Fruit fly (Drosophila melanogaster): ENCODE data around the gene CG17298.
A peak's percentile ranks its signal among the peaks of the same experiment; 100 is the strongest.

CG17298 gene

DNA sequence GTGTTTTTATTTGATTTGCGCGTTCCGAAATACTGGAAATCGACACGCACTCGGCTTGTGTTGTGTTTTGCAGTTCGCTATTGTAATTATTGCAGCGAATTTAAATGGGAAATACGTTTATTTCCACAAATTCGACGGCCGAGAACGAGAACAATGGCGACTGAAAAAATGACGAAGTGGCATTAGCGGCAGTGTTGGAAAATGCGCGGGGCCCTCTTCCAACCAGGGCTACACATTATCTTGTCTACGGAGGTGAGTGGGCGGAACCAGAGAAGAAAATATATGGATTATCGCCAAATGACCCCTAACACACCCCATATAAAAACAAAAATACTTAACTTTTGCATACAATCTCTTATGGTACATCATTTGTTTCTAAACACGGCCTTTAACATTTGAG is 14.1 kb upstream of the CG17298 start, which contains the start of gene Rab1 (continued):
- TF ChIP-seq Mad (GFP tag; optimal IDR thresholded peaks at IDR 0.05) (peak; percentile 19), Bdp1 (GFP tag; optimal IDR thresholded peaks at IDR 0.05) (peak; percentile 36), CG7839 (tag; optimal IDR thresholded peaks at IDR 0.05) (peak; percentile 16), CG6765 (GFP tag; optimal IDR thresholded peaks at IDR 0.05) (peak; percentile 6), CG9437 (GFP tag; optimal IDR thresholded peaks at IDR 0.05) (peak; percentile 18), fd64A (GFP tag; optimal IDR thresholded peaks at IDR 0.05) (no peak), Vsx1 (GFP tag; optimal IDR thresholded peaks at IDR 0.05) (no peak), Hr3 (GFP tag; optimal IDR thresholded peaks at IDR 0.05) (no peak), Xbp1 (GFP tag; optimal IDR thresholded peaks at IDR 0.05) (peak; percentile 58), dysf (GFP tag; IDR thresholded peaks at IDR 0.05) (peak; percentile 24; the same call in 1 of the 3 replicates), tin (GFP tag; optimal IDR thresholded peaks at IDR 0.05) (peak; percentile 46), CG16863 (GFP tag; optimal IDR thresholded peaks at IDR 0.05) (no peak), hth (optimal IDR thresholded peaks at IDR 0.05) (no peak), tio (GFP tag; optimal IDR thresholded peaks at IDR 0.05) (no peak), fd3F (GFP tag; optimal IDR thresholded peaks at IDR 0.05) (peak; percentile 4), Hr78 (GFP tag; optimal IDR thresholded peaks at IDR 0.05) (peak in 1 of 2 experiments; percentile 39), Opbp (GFP tag; IDR thresholded peaks at IDR 0.05; ENCODE audit: partially characterized antibody) (peak; percentile 66; the same call in 2 of the 3 replicates), CG10147 (GFP tag; optimal IDR thresholded peaks at IDR 0.05) (no peak), BEAF-32 (GFP tag; optimal IDR thresholded peaks at IDR 0.05) (peak; percentile 48), HLH4C (GFP tag; IDR thresholded peaks at IDR 0.05; ENCODE audit: partially characterized antibody) (no peak), YL-1 (GFP tag; optimal IDR thresholded peaks at IDR 0.05) (peak; percentile 91), CG42726 (GFP tag; IDR thresholded peaks at IDR 0.05; ENCODE audit: partially characterized antibody) (peak; percentile 30; the same call in 1 of the 2 replicates), ab (GFP tag; optimal IDR thresholded peaks at IDR 0.05) (no peak), ttk (GFP tag; IDR thresholded peaks at IDR 0.05) (peak; percentile 27; the same call in 1 of the 2 replicates), Chrac-16 (GFP tag; optimal IDR thresholded peaks at IDR 0.05) (peak; percentile 41), lilli (GFP tag; optimal IDR thresholded peaks at IDR 0.05) (peak; percentile 58), CG14441 (GFP tag; IDR thresholded peaks at IDR 0.05) (0 out of 2 replicates have a peak, but pooled peaks have one; percentile 19), CG2199 (GFP tag; IDR thresholded peaks at IDR 0.05) (no peak), dmrt11E (tag; optimal IDR thresholded peaks at IDR 0.05) (no peak), CG15011 (GFP tag; optimal IDR thresholded peaks at IDR 0.05) (no peak), kah (GFP tag; optimal IDR thresholded peaks at IDR 0.05) (no peak), B-H1 (GFP tag; IDR thresholded peaks at IDR 0.05) (no peak), ATbp (GFP tag; optimal IDR thresholded peaks at IDR 0.05) (no peak), HmgD (GFP tag; optimal IDR thresholded peaks at IDR 0.05) (peak; percentile 18), Oaz (GFP tag; IDR thresholded peaks at IDR 0.05) (no peak), nerfin-2 (GFP tag; IDR thresholded peaks at IDR 0.05; ENCODE audit: partially characterized antibody) (no peak), kay (GFP tag; optimal IDR thresholded peaks at IDR 0.05) (peak; percentile 24), CG30020 (tag; optimal IDR thresholded peaks at IDR 0.05) (peak; percentile 1), CG12942 (GFP tag; optimal IDR thresholded peaks at IDR 0.05) (no peak), Pdp1 (GFP tag; optimal IDR thresholded peaks at IDR 0.05) (peak in 1 of 2 experiments; percentile 45), CG10543 (GFP tag; optimal IDR thresholded peaks at IDR 0.05) (peak; percentile 67), CG8359 (GFP tag; optimal IDR thresholded peaks at IDR 0.05; ENCODE audit: borderline replicate concordance) (no peak), twi (tag; optimal IDR thresholded peaks at IDR 0.05) (peak; percentile 9), E2f2 (GFP tag; IDR thresholded peaks at IDR 0.05) (no peak), Xrp1 (GFP tag; IDR thresholded peaks at IDR 0.05) (0 out of 2 replicates have a peak, but pooled peaks have one; percentile 33), so (GFP tag; IDR thresholded peaks at IDR 0.05) (no peak; the same call in 2 of the 3 replicates), CG34224 (GFP tag; IDR thresholded peaks at IDR 0.05; ENCODE audit: partially characterized antibody) (no peak), sqz (GFP tag; optimal IDR thresholded peaks at IDR 0.05) (no peak), Hmr (GFP tag; optimal IDR thresholded peaks at IDR 0.05) (peak; percentile 43), CG13287 (GFP tag; IDR thresholded peaks at IDR 0.05; ENCODE audit: partially characterized antibody) (peak; percentile 31)

Data from whole organism, embryonic.